Worm (Caenorhabditis elegans) whole organism, L4/young adult: ENCODE measurements around the gene W02B12.1.

Source experiments
- W03F9.2 ChIP-seq: fragments of 150-350 bp; optimal IDR thresholded peaks from 2 replicates; lab custom pipeline; 2014; ENCODE audit warnings: missing biosample characterization, missing genetic modification characterization
- dao-5 ChIP-seq: sonication (generic microtip); optimal IDR thresholded peaks from 2 replicates; lab custom pipeline; 2016; ENCODE audit warnings: missing genotype, missing genetic modification characterization, moderate library complexity, missing compliant biosample characterization

- TF ChIP-seq W03F9.2 (tag; lab: Kevin White, UChicago) (no peak), dao-5 (tag; lab: Kevin White, UChicago) (no peak)
These were observed 6.9 kb downstream of the W02B12.1 start for ce11 chrII:11455715-11456114.
